Fruit fly (Drosophila melanogaster): ENCODE data around the gene CG33116.

Gene CG33116

dm6 chr2L:19575626-19576298 lies 42.5 kb downstream of the CG33116 start (continued):
- TF ChIP-seq pho (GFP tag; optimal IDR thresholded peaks at IDR 0.05) (peak; percentile 98), jumu (GFP tag; optimal IDR thresholded peaks at IDR 0.05) (peak; percentile 97), Side (GFP tag; optimal IDR thresholded peaks at IDR 0.05) (peak; percentile 95), CG10654 (GFP tag; optimal IDR thresholded peaks at IDR 0.05) (peak; percentile 96), CG16863 (GFP tag; optimal IDR thresholded peaks at IDR 0.05) (peak; percentile 95), Dbx (GFP tag; IDR thresholded peaks at IDR 0.05) (peak; percentile 94), CG2712 (tag; optimal IDR thresholded peaks at IDR 0.05) (peak; percentile 98), bab2 (GFP tag; optimal IDR thresholded peaks at IDR 0.05) (peak; percentile 96), CG18476 (GFP tag; optimal IDR thresholded peaks at IDR 0.05) (peak; percentile 97), en (GFP tag; optimal IDR thresholded peaks at IDR 0.05) (peak; percentile 94), Xbp1 (GFP tag; optimal IDR thresholded peaks at IDR 0.05) (peak; percentile 97), aop (GFP tag; IDR thresholded peaks at IDR 0.05) (peak; percentile 99), kah (GFP tag; optimal IDR thresholded peaks at IDR 0.05) (peak; percentile 86), Deaf1 (tag; optimal IDR thresholded peaks at IDR 0.05) (peak; percentile 80), CG14050 (GFP tag; IDR thresholded peaks at IDR 0.05) (peak; percentile 90), ind (GFP tag; optimal IDR thresholded peaks at IDR 0.05) (peak; percentile 97), Camta (GFP tag; optimal IDR thresholded peaks at IDR 0.05) (peak; percentile 98), E2f1 (GFP tag; IDR thresholded peaks at IDR 0.05) (peak; percentile 92), BtbVII (GFP tag; optimal IDR thresholded peaks at IDR 0.05) (peak; percentile 94), gce (GFP tag; IDR thresholded peaks at IDR 0.05) (peak; percentile 57), HLH54F (GFP tag; optimal IDR thresholded peaks at IDR 0.05) (peak; percentile 98), CG8924 (tag; optimal IDR thresholded peaks at IDR 0.05) (peak; percentile 97), CG3995 (GFP tag; optimal IDR thresholded peaks at IDR 0.05) (peak; percentile 67), ab (GFP tag; optimal IDR thresholded peaks at IDR 0.05) (peak; percentile 54), CG1603 (tag; optimal IDR thresholded peaks at IDR 0.05) (peak; percentile 94), ato (GFP tag; IDR thresholded peaks at IDR 0.05; ENCODE audit: partially characterized antibody) (no peak), Scr (GFP tag; IDR thresholded peaks at IDR 0.05; ENCODE audit: partially characterized antibody) (no peak), shn (GFP tag; optimal IDR thresholded peaks at IDR 0.05) (peak; percentile 97), Antp (GFP tag; optimal IDR thresholded peaks at IDR 0.05) (peak; percentile 96), kay (GFP tag; optimal IDR thresholded peaks at IDR 0.05) (peak; percentile 91), CG18599 (GFP tag; optimal IDR thresholded peaks at IDR 0.05) (peak; percentile 97), CG6175 (GFP tag; IDR thresholded peaks at IDR 0.05) (no peak; the same call in 1 of the 3 replicates), CG10366 (GFP tag; IDR thresholded peaks at IDR 0.05) (peak; percentile 93), CG9797 (GFP tag; optimal IDR thresholded peaks at IDR 0.05) (peak; percentile 51), sim (GFP tag; IDR thresholded peaks at IDR 0.05) (0 out of 2 replicates have a peak, but pooled peaks have one; percentile 42), Awh (GFP tag; IDR thresholded peaks at IDR 0.05) (peak; percentile 81; the same call in 1 of the 2 replicates), CG15514 (GFP tag; optimal IDR thresholded peaks at IDR 0.05) (peak; percentile 90), ssp (GFP tag; IDR thresholded peaks at IDR 0.05) (peak; percentile 85), bbx (GFP tag; IDR thresholded peaks at IDR 0.05; ENCODE audit: partially characterized antibody) (peak; percentile 32; the same call in 1 of the 2 replicates), Ets97D (GFP tag; optimal IDR thresholded peaks at IDR 0.05) (peak; percentile 96), ci (GFP tag; IDR thresholded peaks at IDR 0.05) (peak; percentile 83), wor (GFP tag; IDR thresholded peaks at IDR 0.05) (peak; percentile 93), CG12104 (GFP tag; optimal IDR thresholded peaks at IDR 0.05) (peak; percentile 96), croc (GFP tag; conservative IDR thresholded peaks at IDR 0.05) (peak; percentile 92), odd (GFP tag; optimal IDR thresholded peaks at IDR 0.05) (peak; percentile 90), sob (GFP tag; IDR thresholded peaks at IDR 0.05) (peak; percentile 94), Sry-β (GFP tag; optimal IDR thresholded peaks at IDR 0.05) (peak; percentile 52), CG17361 (GFP tag; IDR thresholded peaks at IDR 0.05) (peak; percentile 99), eve (GFP tag; optimal IDR thresholded peaks at IDR 0.05) (no peak), CG31365 (tag; optimal IDR thresholded peaks at IDR 0.05) (peak; percentile 75)
